Fruit fly (Drosophila melanogaster) whole organism, embryonic: ENCODE measurements around the gene HDAC6.
A peak's percentile ranks its signal among the peaks of the same experiment; 100 is the strongest.

Experiments
- Blimp-1 ChIP-seq: fragments of 200-800 bp; sonication (Bioruptor generic); optimal IDR thresholded peaks from 3 replicates; lab custom pipeline; 2018; ENCODE audit warnings: missing biosample characterization, missing genetic modification characterization, mild to moderate bottlenecking, moderate library complexity, missing genetic modification reagents
- CG11398 ChIP-seq: fragments of 200-800 bp; sonication (Bioruptor generic); optimal IDR thresholded peaks from 2 replicates; lab custom pipeline; 2016; ENCODE audit warnings: missing biosample characterization, missing genetic modification characterization
- CG11456 ChIP-seq: fragments of 200-800 bp; sonication (Bioruptor generic); IDR thresholded peaks from 3 replicates; pipeline ENCODE4 v1.3.6; 2022; ENCODE audit warnings: missing biosample characterization, missing genetic modification characterization
- CG12071 ChIP-seq: fragments of 200-800 bp; sonication (Bioruptor generic); optimal IDR thresholded peaks from 3 replicates; lab custom pipeline; 2018; ENCODE audit warnings: missing biosample characterization, mild to moderate bottlenecking, missing genetic modification characterization
- CG12155 ChIP-seq: fragments of 200-800 bp; sonication (Bioruptor generic); optimal IDR thresholded peaks from 3 replicates; lab custom pipeline; 2016; ENCODE audit warnings: missing biosample characterization, missing genetic modification characterization
- CG13894 ChIP-seq: fragments of 200-800 bp; sonication (Bioruptor generic); optimal IDR thresholded peaks from 3 replicates; lab custom pipeline; 2018; ENCODE audit warnings: missing biosample characterization, mild to moderate bottlenecking, missing genetic modification characterization, moderate library complexity
- CG14441 ChIP-seq: fragments of 200-800 bp; sonication (Bioruptor generic); IDR thresholded peaks from 2 replicates; pipeline ENCODE4 v1.3.6; 2022; ENCODE audit warnings: missing biosample characterization, missing genetic modification characterization
- CG15269 ChIP-seq: fragments of 200-800 bp; sonication (Bioruptor generic); optimal IDR thresholded peaks from 2 replicates; lab custom pipeline; 2018; ENCODE audit warnings: missing biosample characterization, mild to moderate bottlenecking, missing genetic modification characterization, moderate library complexity
- CG15601 ChIP-seq: fragments of 200-800 bp; sonication (Bioruptor generic); optimal IDR thresholded peaks from 3 replicates; lab custom pipeline; 2019; ENCODE audit warnings: missing biosample characterization, mild to moderate bottlenecking, missing genetic modification characterization, moderate library complexity
- CG1602 ChIP-seq: fragments of 200-800 bp; sonication (Bioruptor generic); optimal IDR thresholded peaks from 3 replicates; lab custom pipeline; 2016; ENCODE audit warnings: missing biosample characterization, missing genetic modification characterization
- CG17802 ChIP-seq: fragments of 200-800 bp; sonication (Bioruptor generic); optimal IDR thresholded peaks from 2 replicates; lab custom pipeline; 2018; ENCODE audit warnings: missing biosample characterization, mild to moderate bottlenecking, missing genetic modification characterization, moderate library complexity
- CG2712 ChIP-seq: fragments of 200-800 bp; optimal IDR thresholded peaks from 3 replicates; lab custom pipeline; 2019; ENCODE audit warnings: missing biosample characterization, mild to moderate bottlenecking, missing genetic modification characterization, moderate library complexity
- CG3163 ChIP-seq: fragments of 200-800 bp; sonication (Bioruptor generic); optimal IDR thresholded peaks from 3 replicates; lab custom pipeline; 2016; ENCODE audit warnings: missing biosample characterization, missing genetic modification characterization
- CG4424 ChIP-seq: fragments of 200-800 bp; sonication (Bioruptor generic); optimal IDR thresholded peaks from 3 replicates; lab custom pipeline; 2016; ENCODE audit warnings: missing biosample characterization, missing genetic modification characterization
- CG4730 ChIP-seq: fragments of 200-800 bp; sonication (Bioruptor generic); IDR thresholded peaks from 2 replicates; pipeline ENCODE4 v1.3.6; 2022; ENCODE audit warnings: missing biosample characterization, missing genetic modification characterization
- CG6854 ChIP-seq: fragments of 200-800 bp; sonication (Bioruptor generic); optimal IDR thresholded peaks from 3 replicates; lab custom pipeline; 2017; ENCODE audit warnings: missing biosample characterization, mild to moderate bottlenecking, missing genetic modification characterization
- CG7372 ChIP-seq: fragments of 200-800 bp; sonication (Bioruptor generic); IDR thresholded peaks from 2 replicates; pipeline ENCODE4 v1.3.6; 2022; ENCODE audit warnings: missing biosample characterization, missing genetic modification characterization
- CG9797 ChIP-seq: fragments of 200-800 bp; sonication (Bioruptor generic); optimal IDR thresholded peaks from 3 replicates; lab custom pipeline; 2018; ENCODE audit warnings: missing biosample characterization, mild to moderate bottlenecking, missing genetic modification characterization
- CG9932 ChIP-seq: fragments of 200-800 bp; sonication (Bioruptor generic); IDR thresholded peaks from 2 replicates; pipeline ENCODE4 v1.3.6; 2022; ENCODE audit warnings: missing biosample characterization, missing genetic modification characterization
- Dip2 ChIP-seq: fragments of 200-800 bp; sonication (Bioruptor generic); IDR thresholded peaks from 2 replicates; pipeline ENCODE4 v1.3.6; 2022; ENCODE audit warnings: missing biosample characterization, missing genetic modification characterization
- ERR ChIP-seq: fragments of 200-800 bp; sonication (Bioruptor generic); optimal IDR thresholded peaks from 2 replicates; lab custom pipeline; 2016; ENCODE audit warnings: missing biosample characterization, missing genetic modification characterization
- H2.0 ChIP-seq: fragments of 200-800 bp; sonication (Bioruptor generic); IDR thresholded peaks from 2 replicates; pipeline ENCODE4 v1.3.6; 2022; ENCODE audit warnings: missing biosample characterization, missing genetic modification characterization
- Lhr ChIP-seq: fragments of 200-800 bp; sonication (Bioruptor generic); optimal IDR thresholded peaks from 3 replicates; lab custom pipeline; 2017; ENCODE audit warnings: mild to moderate bottlenecking, missing biosample characterization, missing genetic modification reagents, missing genetic modification characterization
- Med ChIP-seq: fragments of 200-800 bp; sonication (Bioruptor generic); peaks from one replicate; lab custom pipeline; 2016; ENCODE audit warnings: missing biosample characterization, missing genetic modification characterization, mild to moderate bottlenecking, inconsistent platforms, moderate library complexity
- Meics ChIP-seq: fragments of 200-800 bp; sonication (Bioruptor generic); optimal IDR thresholded peaks from 2 replicates; lab custom pipeline; 2017; ENCODE audit warnings: missing biosample characterization, mild to moderate bottlenecking, missing genetic modification characterization
- Mes4 ChIP-seq: fragments of 200-800 bp; sonication (Bioruptor generic); optimal IDR thresholded peaks from 2 replicates; lab custom pipeline; 2016; ENCODE audit warnings: missing biosample characterization, missing genetic modification characterization
- Mrtf ChIP-seq: fragments of 200-800 bp; sonication (Bioruptor generic); IDR thresholded peaks from 3 replicates; pipeline ENCODE4 v1.3.6; 2022; ENCODE audit warnings: missing biosample characterization, missing genetic modification characterization
- Nf-YB ChIP-seq: fragments of 200-800 bp; sonication (Bioruptor generic); optimal IDR thresholded peaks from 3 replicates; lab custom pipeline; 2019; ENCODE audit warnings: missing biosample characterization, mild to moderate bottlenecking, missing genetic modification characterization, moderate library complexity
- Scr ChIP-seq: fragments of 200-800 bp; sonication (Bioruptor generic); IDR thresholded peaks from 2 replicates; pipeline ENCODE4 v1.3.6; 2022; ENCODE audit warnings: missing biosample characterization, missing genetic modification characterization; ENCODE audit not compliant: partially characterized antibody
- cad ChIP-seq: fragments of >200 bp; optimal IDR thresholded peaks from 2 replicates; lab custom pipeline; 2017; ENCODE audit warnings: missing biosample characterization, missing genetic modification characterization
- cas ChIP-seq: fragments of 200-800 bp; sonication (Bioruptor generic); IDR thresholded peaks from 2 replicates; pipeline ENCODE4 v1.3.6; 2022; ENCODE audit warnings: missing biosample characterization, missing genetic modification characterization
- chinmo ChIP-seq: fragments of 200-800 bp; sonication (Bioruptor generic); IDR thresholded peaks from 4 replicates; pipeline ENCODE4 v1.3.6; 2022; ENCODE audit warnings: missing biosample characterization, missing genetic modification characterization; ENCODE audit not compliant: partially characterized antibody
- corto ChIP-seq: fragments of 200-800 bp; sonication (Bioruptor generic); optimal IDR thresholded peaks from 2 replicates; lab custom pipeline; 2016; ENCODE audit warnings: missing biosample characterization, mild to moderate bottlenecking, missing genetic modification characterization, moderate library complexity
- cwo ChIP-seq: fragments of 200-800 bp; sonication (Bioruptor generic); optimal IDR thresholded peaks from 3 replicates; lab custom pipeline; 2017; ENCODE audit warnings: missing biosample characterization, missing genetic modification characterization, mild to moderate bottlenecking, moderate library complexity, missing genetic modification reagents
- da ChIP-seq: fragments of 200-800 bp; sonication (Bioruptor generic); optimal IDR thresholded peaks from 2 replicates; lab custom pipeline; 2016; ENCODE audit warnings: missing biosample characterization, missing genetic modification characterization
- dm ChIP-seq: fragments of 200-800 bp; sonication (Bioruptor generic); optimal IDR thresholded peaks from 3 replicates; lab custom pipeline; 2016; ENCODE audit warnings: missing biosample characterization, missing genetic modification characterization
- dmrt11E ChIP-seq: fragments of 200-800 bp; sonication (Bioruptor generic); optimal IDR thresholded peaks from 3 replicates; lab custom pipeline; 2018; ENCODE audit warnings: missing biosample characterization, mild to moderate bottlenecking, missing genetic modification characterization, moderate library complexity
- ewg ChIP-seq: fragments of 200-800 bp; sonication (Bioruptor generic); optimal IDR thresholded peaks from 3 replicates; lab custom pipeline; 2017; ENCODE audit warnings: mild to moderate bottlenecking, missing biosample characterization, missing genetic modification reagents, missing genetic modification characterization
- eyg ChIP-seq: fragments of 200-800 bp; sonication (Bioruptor generic); optimal IDR thresholded peaks from 3 replicates; lab custom pipeline; 2016; ENCODE audit warnings: missing biosample characterization, missing genetic modification characterization
- hkb ChIP-seq, 2 experiments: fragments of 200-800 bp in 1 of 2; fragments of >200 bp in 1 of 2; sonication (Bioruptor generic) in 1 of 2; IDR thresholded peaks in 1 of 2; optimal IDR thresholded peaks in 1 of 2; 2 replicates each; pipeline versions ENCODE4 v1.3.6 to Lab custom; 2017 to 2022; ENCODE audit warnings: missing biosample characterization in 1 of 2, missing genetic modification characterization in 1 of 2
- kay ChIP-seq: fragments of 200-800 bp; sonication (Bioruptor generic); optimal IDR thresholded peaks from 2 replicates; lab custom pipeline; 2016; ENCODE audit warnings: missing biosample characterization, missing genetic modification characterization
- knrl ChIP-seq: fragments of 200-800 bp; sonication (Bioruptor generic); IDR thresholded peaks from 3 replicates; pipeline ENCODE4 v1.3.6; 2022; ENCODE audit warnings: missing biosample characterization, missing genetic modification characterization; ENCODE audit not compliant: partially characterized antibody
- lola ChIP-seq, 3 experiments: fragments of >200 bp in 2 of 3; fragments of 200-800 bp in 1 of 3; sonication (Bioruptor generic) in 1 of 3; optimal IDR thresholded peaks; 2 replicates each; lab custom pipeline; 2017 to 2019; ENCODE audit warnings: missing biosample characterization in 3 of 3, missing genetic modification characterization in 3 of 3, mild to moderate bottlenecking in 1 of 3, moderate library complexity in 1 of 3
- nmo ChIP-seq: fragments of 200-800 bp; sonication (Bioruptor generic); optimal IDR thresholded peaks from 2 replicates; lab custom pipeline; 2018; ENCODE audit warnings: missing biosample characterization, mild to moderate bottlenecking, missing genetic modification characterization, moderate library complexity
- odd ChIP-seq: fragments of 200-800 bp; sonication (Bioruptor generic); optimal IDR thresholded peaks from 2 replicates; lab custom pipeline; 2017; ENCODE audit warnings: missing biosample characterization, mild to moderate bottlenecking, missing genetic modification characterization
- peb ChIP-seq: fragments of 200-800 bp; sonication (Bioruptor generic); IDR thresholded peaks from 2 replicates; pipeline ENCODE4 v1.3.6; 2022; ENCODE audit warnings: missing biosample characterization, missing genetic modification characterization
- phol ChIP-seq: fragments of 200-800 bp; sonication (Bioruptor generic); optimal IDR thresholded peaks from 3 replicates; lab custom pipeline; 2018; ENCODE audit warnings: missing biosample characterization, mild to moderate bottlenecking, missing genetic modification characterization, moderate library complexity
- sqz ChIP-seq: fragments of 200-800 bp; sonication (Bioruptor generic); optimal IDR thresholded peaks from 3 replicates; lab custom pipeline; 2018; ENCODE audit warnings: missing biosample characterization, mild to moderate bottlenecking, missing genetic modification characterization
- tll ChIP-seq, 2 experiments: fragments of 200-800 bp in 1 of 2; fragments of >200 bp in 1 of 2; sonication (Bioruptor generic) in 1 of 2; optimal IDR thresholded peaks; 2 replicates each; lab custom pipeline; 2017 to 2019; ENCODE audit warnings: missing biosample characterization in 2 of 2, missing genetic modification characterization in 2 of 2, mild to moderate bottlenecking in 1 of 2, moderate library complexity in 1 of 2
- tup ChIP-seq: fragments of 200-800 bp; sonication (Bioruptor generic); optimal IDR thresholded peaks from 2 replicates; lab custom pipeline; 2016; ENCODE audit warnings: missing biosample characterization, mild to moderate bottlenecking, missing genetic modification characterization, moderate library complexity

The HDAC6 gene

DNA sequence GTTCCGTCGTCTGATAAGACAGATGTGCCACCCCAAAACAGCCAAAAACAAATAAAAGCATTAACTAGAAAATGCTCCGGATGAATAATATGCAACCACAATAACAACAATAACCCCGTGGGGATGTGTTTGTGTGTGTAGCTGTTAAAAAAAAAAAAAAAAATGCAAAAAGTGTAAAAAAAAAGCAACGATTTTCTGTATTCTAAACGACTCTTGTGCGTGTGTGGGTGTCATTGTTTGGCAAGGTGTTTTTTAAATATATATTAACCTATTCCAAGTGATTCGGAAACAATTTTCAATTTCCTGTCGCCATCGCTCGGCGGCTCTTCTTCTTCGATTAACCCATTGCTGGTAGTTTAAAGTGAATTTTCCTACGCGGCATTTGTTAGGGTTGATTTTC, 12.6 kb upstream of the HDAC6 start (continued):
- no peak for TF ChIP-seq Meics
- TF ChIP-seq Nf-YB (GFP tag; lab: Kevin White, UChicago) = no peak
- no peak for TF ChIP-seq CG2712 (tag; lab: Kevin White, UChicago)
- TF ChIP-seq eyg = no peak
- TF ChIP-seq Mes4 (GFP tag; lab: Kevin White, UChicago) = no peak
- no peak for TF ChIP-seq CG4424 (GFP tag; lab: Kevin White, UChicago)
- no peak for TF ChIP-seq dmrt11E (tag; lab: Kevin White, UChicago)
- no peak for TF ChIP-seq CG12071
- TF ChIP-seq kay (GFP tag; lab: Kevin White, UChicago) = no peak
- TF ChIP-seq CG17802 = no peak
- TF ChIP-seq tll (GFP tag; optimal IDR thresholded peaks at IDR 0.05; lab: Kevin White, UChicago) = no peak
- no peak for TF ChIP-seq CG15269 (tag; lab: Kevin White, UChicago)
- no peak for TF ChIP-seq H2.0 (GFP tag; lab: Robert Waterston, UW)
- TF ChIP-seq chinmo (GFP tag; lab: Robert Waterston, UW) = 0 out of 4 replicates have a peak, but pooled peaks have one; percentile 12
- no peak for TF ChIP-seq CG6854 (GFP tag; lab: Kevin White, UChicago)
- TF ChIP-seq sqz = peak; percentile 77
- TF ChIP-seq CG15601 = no peak
- no peak for TF ChIP-seq corto (GFP tag; lab: Kevin White, UChicago)
- no peak for TF ChIP-seq Mrtf (GFP tag; lab: Robert Waterston, UW)
- no peak for TF ChIP-seq knrl
- no peak for TF ChIP-seq nmo (GFP tag; lab: Kevin White, UChicago)
- TF ChIP-seq, all 482 proteins: peak for 19

DNA sequence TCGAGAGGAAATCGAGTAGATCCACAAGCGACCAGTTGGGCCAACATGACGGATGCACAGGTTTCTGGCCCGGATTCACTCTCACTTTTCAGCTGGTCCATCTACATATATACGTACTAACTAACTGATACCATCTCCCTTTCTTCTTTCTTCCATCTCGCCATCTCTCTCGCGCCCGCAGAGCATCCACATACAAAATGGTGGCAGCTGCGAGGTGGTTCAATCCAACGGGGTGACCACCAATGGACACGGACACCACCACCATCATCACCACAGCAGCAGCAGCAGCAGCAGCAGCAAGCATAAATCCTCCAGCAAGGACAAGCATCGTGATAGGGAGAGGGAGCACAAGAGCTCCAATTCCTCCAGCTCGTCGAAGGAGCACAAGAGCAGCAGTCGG, 12.1 kb upstream of the HDAC6 start:
- TF ChIP-seq tll (GFP tag; optimal IDR thresholded peaks at IDR 0.05; lab: Kevin White, UChicago) (no peak), peb (GFP tag; lab: Robert Waterston, UW) (no peak), cas (GFP tag; lab: Robert Waterston, UW) (no peak), cwo (GFP tag; lab: Kevin White, UChicago) (no peak), CG7372 (GFP tag; lab: Robert Waterston, UW) (no peak), CG13894 (tag; lab: Kevin White, UChicago) (no peak), odd (GFP tag; lab: Kevin White, UChicago) (no peak), CG15269 (tag; lab: Kevin White, UChicago) (no peak), CG12155 (GFP tag; lab: Kevin White, UChicago) (no peak), cad (GFP tag; lab: Kevin White, UChicago) (no peak), Lhr (GFP tag; lab: Kevin White, UChicago) (no peak), CG9932 (no peak), CG9797 (GFP tag; lab: Kevin White, UChicago) (no peak), CG14441 (GFP tag; lab: Robert Waterston, UW) (no peak), lola (GFP tag; optimal IDR thresholded peaks at IDR 0.05; lab: Kevin White, UChicago) (no peak), ERR (no peak), Scr (GFP tag; lab: Robert Waterston, UW) (no peak), CG1602 (no peak), da (GFP tag; lab: Kevin White, UChicago) (no peak), CG11398 (no peak), phol (tag; lab: Kevin White, UChicago) (peak; percentile 3), tup (no peak), ewg (GFP tag; lab: Kevin White, UChicago) (no peak), CG4730 (GFP tag; lab: Robert Waterston, UW) (no peak), Dip2 (GFP tag; lab: Robert Waterston, UW) (no peak), Med (GFP tag; lab: Kevin White, UChicago) (peak; percentile 49), CG3163 (GFP tag; lab: Kevin White, UChicago) (no peak), hkb (optimal IDR thresholded peaks at IDR 0.05; lab: Kevin White, UChicago) (no peak), hkb (GFP tag; IDR thresholded peaks at IDR 0.05; lab: Robert Waterston, UW) (0 out of 2 replicates have a peak, but pooled peaks have one; percentile 0), Blimp-1 (GFP tag; lab: Kevin White, UChicago) (peak; percentile 49), corto (GFP tag; lab: Kevin White, UChicago) (no peak), CG11456 (GFP tag; lab: Robert Waterston, UW) (no peak), dm (GFP tag; lab: Kevin White, UChicago) (no peak)
